Worm (Caenorhabditis elegans) whole organism, young adult: Measurements from ENCODE around the gene gsto-3.
A peak's percentile ranks its signal among the peaks of the same experiment; 100 is the strongest.

ENCODE experiments used
- B0019.2 ChIP-seq: fragments of 200-800 bp; sonication (Bioruptor generic); conservative IDR thresholded peaks from 2 replicates; pipeline ENCODE4 v1.3.6; 2022; ENCODE audit warnings: missing genetic modification reagents, missing genetic modification characterization, missing compliant biosample characterization
- B0261.1 ChIP-seq: sonication (generic microtip); optimal IDR thresholded peaks from 2 replicates; lab custom pipeline; 2016; ENCODE audit warnings: mild to moderate bottlenecking, missing genetic modification characterization, moderate library complexity, missing compliant biosample characterization
- C06A6.2 ChIP-seq: fragments of 200-800 bp; sonication (Bioruptor generic); conservative IDR thresholded peaks from 2 replicates; pipeline ENCODE4 v1.3.6; 2022; ENCODE audit warnings: missing genetic modification characterization, missing compliant biosample characterization
- C17E4.6 ChIP-seq: fragments of 200-800 bp; sonication (Bioruptor generic); IDR thresholded peaks from 2 replicates; pipeline ENCODE4 v1.3.6; 2022; ENCODE audit warnings: missing genetic modification reagents, missing genetic modification characterization, missing compliant biosample characterization
- D2030.7 ChIP-seq: fragments of 200-800 bp; sonication (Bioruptor generic); IDR thresholded peaks from 2 replicates; pipeline ENCODE4 v1.3.6; 2022; ENCODE audit warnings: missing genetic modification reagents, missing genetic modification characterization, missing compliant biosample characterization
- F22D6.2 ChIP-seq: sonication (generic microtip); optimal IDR thresholded peaks from 2 replicates; lab custom pipeline; 2016; ENCODE audit warnings: mild to moderate bottlenecking, missing genetic modification characterization, missing compliant biosample characterization
- F52B5.7 ChIP-seq: sonication (generic microtip); optimal IDR thresholded peaks from 2 replicates; lab custom pipeline; 2016; ENCODE audit warnings: mild to moderate bottlenecking, missing genetic modification characterization, missing compliant biosample characterization
- F57A8.1 ChIP-seq: fragments of 200-800 bp; sonication (Bioruptor generic); optimal IDR thresholded peaks from 2 replicates; lab custom pipeline; 2018; ENCODE audit warnings: mild to moderate bottlenecking, missing genetic modification characterization, moderate library complexity, missing compliant biosample characterization
- K12H6.12 ChIP-seq: fragments of 200-800 bp; sonication (Bioruptor generic); optimal IDR thresholded peaks from 2 replicates; lab custom pipeline; 2018; ENCODE audit warnings: mild to moderate bottlenecking, missing genetic modification characterization, missing compliant biosample characterization
- Y56A3A.18 ChIP-seq: fragments of 200-800 bp; sonication (Bioruptor generic); IDR thresholded peaks from 2 replicates; pipeline ENCODE4 v1.3.6; 2022; ENCODE audit warnings: missing genetic modification reagents, missing genetic modification characterization, missing compliant biosample characterization
- Y67H2A.10 ChIP-seq: fragments of 200-800 bp; sonication (Bioruptor generic); conservative IDR thresholded peaks from 2 replicates; pipeline ENCODE4 v1.3.6; 2022; ENCODE audit warnings: missing genetic modification reagents, missing genetic modification characterization, missing compliant biosample characterization
- akir-1 ChIP-seq: fragments of 200-800 bp; sonication (Bioruptor generic); optimal IDR thresholded peaks from 2 replicates; lab custom pipeline; 2018; ENCODE audit warnings: mild to moderate bottlenecking, missing genetic modification characterization, moderate library complexity, missing compliant biosample characterization
- ama-1 ChIP-seq, 3 experiments: fragments of 150-350 bp in 1 of 3; sonication (generic microtip) in 2 of 3; optimal IDR thresholded peaks; 2 replicates each; lab custom pipeline; 2014 to 2018; ENCODE audit warnings: missing biosample characterization in 2 of 3, missing genetic modification characterization in 2 of 3, missing genetic modification reagents in 2 of 3
- attf-3 ChIP-seq: fragments of 200-800 bp; sonication (Bioruptor generic); conservative IDR thresholded peaks from 2 replicates; pipeline ENCODE4 v1.3.6; 2022; ENCODE audit warnings: missing genetic modification reagents, missing genetic modification characterization, missing compliant biosample characterization
- bed-2 ChIP-seq: fragments of 200-800 bp; sonication (Bioruptor generic); IDR thresholded peaks from 2 replicates; pipeline ENCODE4 v1.3.6; 2022; ENCODE audit warnings: missing genetic modification reagents, missing genetic modification characterization, missing compliant biosample characterization
- cebp-1 ChIP-seq, 2 experiments: fragments of 200-800 bp in 1 of 2; sonication (Bioruptor generic) in 1 of 2; sonication (generic microtip) in 1 of 2; IDR thresholded peaks in 1 of 2; optimal IDR thresholded peaks in 1 of 2; 2 replicates each; pipeline versions ENCODE4 v1.3.6 to Lab custom; 2017 to 2022; ENCODE audit warnings: missing compliant biosample characterization in 2 of 2, missing genetic modification characterization in 2 of 2, mild to moderate bottlenecking in 1 of 2, missing genetic modification reagents in 1 of 2, moderate library complexity in 1 of 2
- ceh-100 ChIP-seq: fragments of 200-800 bp; sonication (Bioruptor generic); IDR thresholded peaks from 2 replicates; pipeline ENCODE4 v1.3.6; 2022; ENCODE audit warnings: missing genetic modification reagents, missing genetic modification characterization, missing compliant biosample characterization
- chd-7 ChIP-seq: sonication (generic microtip); optimal IDR thresholded peaks from 2 replicates; lab custom pipeline; 2016; ENCODE audit warnings: mild to moderate bottlenecking, missing genetic modification characterization, moderate library complexity, missing compliant biosample characterization
- dox-1 ChIP-seq: fragments of 200-800 bp; sonication (Bioruptor generic); IDR thresholded peaks from 2 replicates; pipeline ENCODE4 v1.3.6; 2022; ENCODE audit warnings: missing genetic modification reagents, missing genetic modification characterization, missing compliant biosample characterization
- dpff-1 ChIP-seq: sonication (generic microtip); optimal IDR thresholded peaks from 2 replicates; lab custom pipeline; 2017; ENCODE audit warnings: mild to moderate bottlenecking, missing genetic modification characterization, missing compliant biosample characterization
- egrh-3 ChIP-seq: fragments of 200-800 bp; sonication (Bioruptor generic); IDR thresholded peaks from 2 replicates; pipeline ENCODE4 v1.3.6; 2022; ENCODE audit warnings: missing genetic modification reagents, missing genetic modification characterization, missing compliant biosample characterization
- ekl-4 ChIP-seq: fragments of 200-800 bp; sonication (Bioruptor generic); IDR thresholded peaks from 2 replicates; pipeline ENCODE4 v1.3.6; 2022; ENCODE audit warnings: missing genetic modification reagents, missing genetic modification characterization, missing compliant biosample characterization
- him-1 ChIP-seq: sonication (generic microtip); optimal IDR thresholded peaks from 2 replicates; lab custom pipeline; 2016; ENCODE audit warnings: missing genotype, missing genetic modification reagents, missing genetic modification characterization, missing compliant biosample characterization
- hlh-12 ChIP-seq: sonication (generic microtip); optimal IDR thresholded peaks from 2 replicates; lab custom pipeline; 2016; ENCODE audit warnings: missing genetic modification characterization, missing compliant biosample characterization
- hlh-26 ChIP-seq: fragments of 200-800 bp; sonication (Bioruptor generic); conservative IDR thresholded peaks from 2 replicates; pipeline ENCODE4 v1.3.6; 2022; ENCODE audit warnings: missing genetic modification reagents, missing genetic modification characterization, missing compliant biosample characterization
- hsf-1 ChIP-seq: fragments of 200-800 bp; sonication (Bioruptor generic); IDR thresholded peaks from 2 replicates; pipeline ENCODE4 v1.3.6; 2022; ENCODE audit warnings: missing genetic modification reagents, missing genetic modification characterization, missing compliant biosample characterization
- lin-40 ChIP-seq: sonication (generic microtip); optimal IDR thresholded peaks from 2 replicates; lab custom pipeline; 2016; ENCODE audit warnings: missing genetic modification characterization, mild to moderate bottlenecking, missing compliant biosample characterization, missing genotype, missing genetic modification reagents
- lin-54 ChIP-seq: fragments of 200-800 bp; sonication (Bioruptor generic); optimal IDR thresholded peaks from 2 replicates; lab custom pipeline; 2018; ENCODE audit warnings: mild to moderate bottlenecking, missing genetic modification characterization, missing compliant biosample characterization
- madf-8 ChIP-seq: fragments of 200-800 bp; sonication (Bioruptor generic); conservative IDR thresholded peaks from 2 replicates; pipeline ENCODE4 v1.3.6; 2022; ENCODE audit warnings: missing genetic modification reagents, missing genetic modification characterization, missing compliant biosample characterization
- nfya-2 ChIP-seq: fragments of 200-800 bp; sonication (Bioruptor generic); IDR thresholded peaks from 2 replicates; pipeline ENCODE4 v1.3.6; 2022; ENCODE audit warnings: missing genetic modification reagents, missing genetic modification characterization, missing compliant biosample characterization
- nhr-80 ChIP-seq: sonication (generic microtip); optimal IDR thresholded peaks from 2 replicates; lab custom pipeline; 2016; ENCODE audit warnings: missing genetic modification characterization, missing compliant biosample characterization
- pbrm-1 ChIP-seq: fragments of 200-800 bp; sonication (Bioruptor generic); IDR thresholded peaks from 2 replicates; pipeline ENCODE4 v1.3.6; 2022; ENCODE audit warnings: missing genetic modification reagents, missing genetic modification characterization, missing compliant biosample characterization
- repo-1 ChIP-seq: sonication (generic microtip); optimal IDR thresholded peaks from 2 replicates; lab custom pipeline; 2017; ENCODE audit warnings: mild to moderate bottlenecking, missing genetic modification characterization, missing compliant biosample characterization
- rpc-1 ChIP-seq, 2 experiments: fragments of 150-350 bp in 1 of 2; sonication (generic microtip) in 1 of 2; optimal IDR thresholded peaks; 2 replicates each; lab custom pipeline; 2014 to 2018; ENCODE audit warnings: missing biosample characterization in 1 of 2, missing genetic modification characterization in 1 of 2, missing genetic modification reagents in 1 of 2, missing genotype in 1 of 2
- sea-2 ChIP-seq: fragments of 200-800 bp; sonication (Bioruptor generic); IDR thresholded peaks from 2 replicates; pipeline ENCODE4 v1.3.6; 2022; ENCODE audit warnings: missing genetic modification characterization, missing compliant biosample characterization
- somi-1 ChIP-seq: fragments of 200-800 bp; sonication (Bioruptor generic); optimal IDR thresholded peaks from 2 replicates; lab custom pipeline; 2018; ENCODE audit warnings: mild to moderate bottlenecking, missing genetic modification characterization, missing compliant biosample characterization
- zfh-2 ChIP-seq: fragments of 200-800 bp; sonication (Bioruptor generic); conservative IDR thresholded peaks from 2 replicates; pipeline ENCODE4 v1.3.6; 2022; ENCODE audit warnings: missing genetic modification reagents, missing genetic modification characterization, missing compliant biosample characterization
- ztf-22 ChIP-seq: fragments of 200-800 bp; sonication (Bioruptor generic); optimal IDR thresholded peaks from 2 replicates; lab custom pipeline; 2018; ENCODE audit warnings: mild to moderate bottlenecking, missing genetic modification characterization, moderate library complexity, missing compliant biosample characterization
- ztf-26 ChIP-seq: sonication (generic microtip); optimal IDR thresholded peaks from 2 replicates; lab custom pipeline; 2017; ENCODE audit warnings: missing genetic modification characterization, missing compliant biosample characterization
- ztf-6 ChIP-seq: fragments of 200-800 bp; sonication (Bioruptor generic); IDR thresholded peaks from 2 replicates; pipeline ENCODE4 v1.3.6; 2022; ENCODE audit warnings: missing genetic modification reagents, missing genetic modification characterization, missing compliant biosample characterization

The gsto-3 gene

DNA sequence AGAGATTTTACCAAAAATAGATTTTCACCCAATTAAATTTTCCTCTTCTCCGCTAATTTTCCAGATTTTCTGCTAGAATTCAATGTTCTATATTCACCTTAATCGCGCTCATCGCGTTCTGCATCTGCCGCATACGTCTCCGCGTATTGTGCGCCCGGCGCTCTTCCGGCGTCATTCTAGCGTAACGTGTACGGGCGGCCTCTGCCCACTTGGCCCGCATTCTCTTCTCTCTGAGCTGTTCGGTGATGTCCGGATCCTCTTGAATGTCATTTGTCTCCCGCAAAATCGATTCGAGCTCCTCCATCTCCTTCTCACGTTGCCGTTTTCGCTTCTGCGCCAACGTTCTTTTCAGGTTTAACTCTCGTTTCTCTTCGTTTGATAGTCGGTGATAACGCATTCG, 34.2 kb downstream of the gsto-3 start:
- no peak for TF ChIP-seq nhr-80
- peak; percentile 66 for TF ChIP-seq zfh-2 (GFP tag; lab: Robert Waterston, UW)
- 0 out of 2 replicates have a peak, but pooled peaks have one; percentile 11 for TF ChIP-seq dox-1 (GFP tag; lab: Robert Waterston, UW)
- TF ChIP-seq F52B5.7 (tag; lab: Kevin White, UChicago) = peak; percentile 0
- TF ChIP-seq madf-8 (GFP tag; lab: Robert Waterston, UW) = no peak
- 0 out of 2 replicates have a peak, but pooled peaks have one; percentile 15 for TF ChIP-seq attf-3 (GFP tag; lab: Robert Waterston, UW)
- TF ChIP-seq ztf-6 (GFP tag; lab: Robert Waterston, UW) = 0 out of 2 replicates have a peak, but pooled peaks have one; percentile 21

- peak; percentile 36; the same call in 1 of the 2 replicates for TF ChIP-seq dox-1 (GFP tag; lab: Robert Waterston, UW)
- no peak for TF ChIP-seq lin-54 (GFP tag; lab: Kevin White, UChicago)
- TF ChIP-seq cebp-1 (GFP tag; IDR thresholded peaks at IDR 0.05; lab: Robert Waterston, UW) = no peak
- peak; percentile 13 for TF ChIP-seq cebp-1 (tag; optimal IDR thresholded peaks at IDR 0.05; lab: Kevin White, UChicago)
- TF ChIP-seq zfh-2 (GFP tag; lab: Robert Waterston, UW) = peak; percentile 72
- no peak for TF ChIP-seq rpc-1 (optimal IDR thresholded peaks at IDR 0.05; lab: Kevin White, UChicago)
- TF ChIP-seq rpc-1 (tag; optimal IDR thresholded peaks at IDR 0.05; lab: Kevin White, UChicago) = no peak
- no peak for TF ChIP-seq Y56A3A.18 (GFP tag; lab: Robert Waterston, UW)
- TF ChIP-seq chd-7 = peak; percentile 18
- TF ChIP-seq him-1 = no peak
- no peak for TF ChIP-seq F22D6.2 (tag; lab: Kevin White, UChicago)
- TF ChIP-seq repo-1 (tag; lab: Kevin White, UChicago) = no peak
Observed at ce11 chrIII:345503-345902, 35.6 kb downstream of the gsto-3 start.

DNA sequence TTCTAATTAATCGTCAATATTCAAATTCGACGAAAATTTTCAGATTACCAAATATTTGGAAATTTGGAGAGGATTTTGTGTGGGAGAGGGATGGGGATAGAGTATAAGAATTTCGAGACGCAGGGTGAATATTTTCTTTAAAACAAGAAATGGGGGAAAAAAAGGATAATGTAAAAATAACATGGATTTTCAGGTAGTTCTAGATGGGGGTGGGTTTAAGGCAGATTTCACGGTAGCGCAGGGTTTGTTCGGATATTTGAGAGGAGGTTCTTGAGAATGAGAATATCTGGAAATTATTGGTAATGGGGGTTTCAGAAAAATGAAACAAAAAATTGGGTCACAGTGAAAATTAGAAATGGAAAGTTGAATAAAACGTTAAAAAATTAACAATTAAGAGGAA, 36.8 kb downstream of the gsto-3 start:
- TF ChIP-seq Y67H2A.10 = no peak
- peak; percentile 42 for TF ChIP-seq ama-1 (optimal IDR thresholded peaks at IDR 0.05; lab: Kevin White, UChicago)
- no peak for TF ChIP-seq ama-1 (GFP tag; optimal IDR thresholded peaks at IDR 0.05; lab: Kevin White, UChicago)
- TF ChIP-seq F52B5.7 (tag; lab: Kevin White, UChicago) = peak; percentile 35
- 0 out of 2 replicates have a peak, but pooled peaks have one; percentile 4 for TF ChIP-seq hsf-1 (GFP tag; lab: Robert Waterston, UW)
- TF ChIP-seq pbrm-1 (GFP tag; lab: Robert Waterston, UW) = peak; percentile 23; the same call in 1 of the 2 replicates
- TF ChIP-seq, all 124 proteins: peak for 4

- no peak for TF ChIP-seq bed-2 (GFP tag; lab: Robert Waterston, UW)
- no peak for TF ChIP-seq egrh-3 (GFP tag; lab: Robert Waterston, UW)
- no peak for TF ChIP-seq ztf-26 (tag; lab: Kevin White, UChicago)
- TF ChIP-seq F57A8.1 (GFP tag; lab: Kevin White, UChicago) = no peak
- TF ChIP-seq pbrm-1 (GFP tag; lab: Robert Waterston, UW) = 0 out of 2 replicates have a peak, but pooled peaks have one; percentile 8
- TF ChIP-seq somi-1 (GFP tag; lab: Kevin White, UChicago) = no peak
- no peak for TF ChIP-seq D2030.7 (GFP tag; lab: Robert Waterston, UW)
- no peak for TF ChIP-seq C17E4.6 (GFP tag; lab: Robert Waterston, UW)
- TF ChIP-seq C06A6.2 = no peak
- TF ChIP-seq ztf-22 (GFP tag; lab: Kevin White, UChicago) = no peak
- TF ChIP-seq B0261.1 = no peak
- peak; percentile 54 for TF ChIP-seq dpff-1 (tag; lab: Kevin White, UChicago)
- no peak for TF ChIP-seq ekl-4 (GFP tag; lab: Robert Waterston, UW)
- TF ChIP-seq K12H6.12 (tag; lab: Kevin White, UChicago) = no peak
- TF ChIP-seq nfya-2 = no peak
- TF ChIP-seq B0019.2 (GFP tag; lab: Robert Waterston, UW) = no peak
- no peak for TF ChIP-seq ceh-100 (GFP tag; lab: Robert Waterston, UW)
- TF ChIP-seq akir-1 (GFP tag; lab: Kevin White, UChicago) = no peak
- TF ChIP-seq sea-2 (GFP tag; lab: Robert Waterston, UW) = no peak
- TF ChIP-seq dox-1 (GFP tag; lab: Robert Waterston, UW) = no peak
- TF ChIP-seq lin-40 (tag; lab: Kevin White, UChicago) = peak; percentile 17
- no peak for TF ChIP-seq hlh-12 (tag; lab: Kevin White, UChicago)
- TF ChIP-seq hlh-26 (GFP tag; lab: Robert Waterston, UW) = no peak
Observed at ce11 chrIII:343346-344220, 37.5 kb downstream of the gsto-3 start.
